Worm (Caenorhabditis elegans) whole organism, L3 larva: ENCODE data around the gene ppm-1.H.

Experiments
- elt-1 ChIP-seq: fragments of 150-350 bp; optimal IDR thresholded peaks from 2 replicates; lab custom pipeline; 2014; ENCODE audit warnings: missing biosample characterization, missing genetic modification characterization
- nhr-23 ChIP-seq: fragments of 150-350 bp; optimal IDR thresholded peaks from 2 replicates; lab custom pipeline; 2014; ENCODE audit warnings: missing biosample characterization, missing genetic modification reagents, missing genetic modification characterization
- nhr-25 ChIP-seq: sonication (generic microtip); optimal IDR thresholded peaks from 2 replicates; lab custom pipeline; 2017; ENCODE audit warnings: missing biosample characterization, missing genetic modification characterization
- nhr-77 ChIP-seq: fragments of 150-350 bp; optimal IDR thresholded peaks from 2 replicates; lab custom pipeline; 2014; ENCODE audit warnings: missing biosample characterization, missing genetic modification characterization
- pha-4 ChIP-seq: fragments of 150-350 bp; optimal IDR thresholded peaks from 2 replicates; lab custom pipeline; 2014; ENCODE audit warnings: missing biosample characterization, missing genetic modification reagents, missing genetic modification characterization
- skn-1 ChIP-seq: fragments of 150-350 bp; optimal IDR thresholded peaks from 2 replicates; lab custom pipeline; 2014; ENCODE audit warnings: missing biosample characterization, missing genetic modification characterization
- ztf-11 ChIP-seq: fragments of 150-350 bp; optimal IDR thresholded peaks from 2 replicates; lab custom pipeline; 2014; ENCODE audit warnings: missing biosample characterization, missing genetic modification characterization

ce11 chrIV:12304750-12305149 lies 36.6 kb upstream of the ppm-1.H start:
- no peak for TF ChIP-seq pha-4 (tag; lab: Kevin White, UChicago)
- TF ChIP-seq nhr-77, result no peak
- TF ChIP-seq skn-1 (tag; lab: Kevin White, UChicago), result no peak
- no peak for TF ChIP-seq elt-1 (tag; lab: Kevin White, UChicago)
- no peak for TF ChIP-seq ztf-11 (tag; lab: Kevin White, UChicago)
- no peak for TF ChIP-seq nhr-23 (tag; lab: Kevin White, UChicago)
- no peak for TF ChIP-seq nhr-25
